Worm (Caenorhabditis elegans): ENCODE data around the gene Y38A10A.11.
"Not testable (repeated sequence)": the region's sequence is repeated elsewhere in the genome, so short reads cannot be mapped to it uniquely, and the experiment has no call there.

Y38A10A.11 gene

ce11 chrV:6096559-6097155, 6.7 kb downstream of the Y38A10A.11 start, which contains the start of gene smut-1:
Gene smut-1, plus strand, starts transcription at chrV:6097105.
- TF ChIP-seq unc-62 (GFP tag; optimal IDR thresholded peaks at IDR 0.05) = no peak

ce11 chrV:6095829-6096228, 7.5 kb downstream of the Y38A10A.11 start, which contains the start of gene Y38A10A.7:
Gene Y38A10A.7, plus strand, starts transcription at chrV:6096197.
- no peak for TF ChIP-seq unc-62 (GFP tag; optimal IDR thresholded peaks at IDR 0.05)

DNA sequence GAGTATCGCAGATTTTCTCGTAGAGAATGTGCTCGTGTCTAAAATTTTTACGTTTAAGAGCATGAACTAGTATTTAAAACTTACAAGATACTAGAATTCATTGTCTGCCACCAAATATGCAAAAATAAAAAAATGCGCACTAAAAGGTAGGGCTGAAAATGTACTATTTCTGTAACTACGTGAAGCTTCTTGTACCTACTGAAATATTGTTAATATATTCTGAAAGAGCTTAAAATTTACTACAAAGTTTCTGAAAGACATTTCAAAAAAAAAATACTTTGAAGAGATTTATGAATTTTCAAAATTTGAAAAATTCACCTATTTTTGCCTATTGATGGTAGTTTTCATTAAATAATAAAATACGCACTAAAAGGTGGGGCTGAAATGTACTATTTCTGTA, 33.4 kb downstream of the Y38A10A.11 start, which contains the start of gene fbxa-214:
Gene fbxa-214, minus strand, starts transcription at position 101 of the 400 bp plus-strand sequence.
- TF ChIP-seq unc-62 (GFP tag; optimal IDR thresholded peaks at IDR 0.05) = not testable (repeated sequence)

- no peak for TF ChIP-seq unc-62 (GFP tag; optimal IDR thresholded peaks at IDR 0.05)
Measured at ce11 chrV:6067112-6067511, 36.2 kb downstream of the Y38A10A.11 start, which contains the start of gene srh-10. Gene srh-10, minus strand, starts transcription at chrV:6067140.

DNA sequence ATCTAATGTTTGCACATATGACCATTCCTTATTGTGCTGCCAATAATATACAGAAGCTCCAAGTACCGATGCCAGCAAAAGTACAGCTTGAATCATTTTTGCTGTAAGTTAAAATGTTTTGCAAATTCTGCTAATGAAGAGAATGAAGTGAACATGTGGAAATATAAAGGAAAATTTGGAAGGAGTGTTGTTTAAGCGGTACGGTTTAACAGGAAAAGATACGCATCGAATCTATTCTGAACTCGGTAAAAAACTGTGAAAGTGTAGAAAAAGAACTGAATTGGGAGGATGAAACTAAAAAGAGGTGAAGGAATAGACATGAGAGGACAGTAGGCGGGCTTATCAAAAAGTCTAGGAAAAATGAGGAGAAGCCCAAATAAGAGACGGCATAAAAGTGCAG, 40.0 kb downstream of the Y38A10A.11 start, which contains the start of gene Y38A10A.2:
Gene Y38A10A.2, minus strand, starts transcription at position 101 of the 400 bp plus-strand sequence.
- no peak for TF ChIP-seq unc-62 (GFP tag; optimal IDR thresholded peaks at IDR 0.05)

- TF ChIP-seq unc-62 (GFP tag; optimal IDR thresholded peaks at IDR 0.05) = no peak
Measured at ce11 chrV:6055289-6055688, 48.0 kb downstream of the Y38A10A.11 start, which contains the start of gene srd-20. Gene srd-20, plus strand, starts transcription at chrV:6055589.

DNA sequence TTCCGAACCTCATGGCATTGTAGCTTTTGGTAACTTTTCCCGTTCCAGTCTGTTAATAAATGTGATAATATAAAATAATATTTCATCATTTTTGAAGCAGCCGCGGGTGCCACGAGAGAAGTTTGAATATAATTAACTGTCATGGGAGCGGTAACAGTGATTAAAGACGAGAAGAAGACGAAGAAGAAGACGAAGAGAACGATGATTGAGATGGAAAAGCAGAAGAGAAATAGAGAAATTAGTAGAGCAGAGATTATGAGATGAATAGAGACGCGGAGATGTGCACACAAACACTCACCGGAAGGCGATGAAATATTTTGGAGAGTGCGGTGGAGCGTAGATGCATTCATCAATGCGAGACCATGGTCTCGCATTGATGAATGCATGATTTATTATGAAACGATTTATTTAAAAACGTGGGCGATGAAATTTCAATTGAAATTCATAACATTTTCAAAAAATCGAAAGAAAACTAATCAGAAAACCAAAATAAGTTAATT, 50.1 kb downstream of the Y38A10A.11 start, which contains the start of gene seip-1:
Gene seip-1, minus strand, starts transcription at position 51 of the 500 bp plus-strand sequence.
- no peak for TF ChIP-seq unc-62 (GFP tag; optimal IDR thresholded peaks at IDR 0.05)

Data from whole organism, dauer.